Worm (Caenorhabditis elegans): ENCODE measurements around the gene ugt-61.

DNA sequence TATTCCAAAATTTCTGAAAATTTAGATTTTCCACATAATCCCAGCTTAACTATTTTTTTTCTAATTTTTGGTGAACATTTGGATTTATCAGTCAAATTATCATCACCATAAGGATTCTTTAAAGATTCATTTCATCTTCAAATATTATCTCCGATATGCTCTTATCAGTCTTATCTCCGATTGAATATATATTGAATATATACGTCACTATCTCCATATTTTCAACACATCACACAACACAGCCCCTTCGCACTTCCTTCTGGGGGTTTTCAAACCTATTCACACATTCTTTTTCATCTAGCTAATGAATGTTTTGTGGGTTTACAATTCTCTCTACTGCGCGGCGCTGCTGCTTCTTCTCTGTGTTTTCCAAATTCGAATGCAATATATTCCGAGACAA lies 43.5 kb upstream of the ugt-61 start:
- TF ChIP-seq cog-1 (tag; optimal IDR thresholded peaks at IDR 0.05), result no peak
- TF ChIP-seq klf-2 (GFP tag; conservative IDR thresholded peaks at IDR 0.05), result no peak
- TF ChIP-seq ztf-29 (GFP tag; IDR thresholded peaks at IDR 0.05), result no peak
- no peak for TF ChIP-seq tab-1 (GFP tag; IDR thresholded peaks at IDR 0.05)
- no peak for TF ChIP-seq ztf-23 (GFP tag; IDR thresholded peaks at IDR 0.05)
- no peak for TF ChIP-seq T22C8.4 (GFP tag; IDR thresholded peaks at IDR 0.05)
- no peak for TF ChIP-seq flt-1 (GFP tag; IDR thresholded peaks at IDR 0.05)
- no peak for TF ChIP-seq med-1 (GFP tag; optimal IDR thresholded peaks at IDR 0.05; ENCODE audit: insufficient read depth)
